Fruit fly (Drosophila melanogaster) whole organism, adult: ENCODE results near the gene janA.

Experiments
- CG11617 ChIP-seq: fragments of 200-800 bp; sonication (Bioruptor generic); optimal IDR thresholded peaks from 2 replicates; lab custom pipeline; 2017; ENCODE audit warnings: mild to moderate bottlenecking, missing biosample characterization, missing genetic modification reagents, missing genetic modification characterization
- CG14711 ChIP-seq: fragments of 200-800 bp; sonication (Bioruptor generic); optimal IDR thresholded peaks from 2 replicates; lab custom pipeline; 2018; ENCODE audit warnings: missing biosample characterization, mild to moderate bottlenecking, missing genetic modification characterization, moderate library complexity
- CG1620 ChIP-seq: fragments of 200-800 bp; sonication (Bioruptor generic); optimal IDR thresholded peaks from 2 replicates; lab custom pipeline; 2016; ENCODE audit warnings: missing biosample characterization, missing genetic modification characterization
- CG5204 ChIP-seq: fragments of 200-800 bp; sonication (Bioruptor generic); optimal IDR thresholded peaks from 2 replicates; lab custom pipeline; 2016; ENCODE audit warnings: missing biosample characterization, missing genetic modification characterization
- CG7045 ChIP-seq: fragments of 200-800 bp; sonication (Bioruptor generic); optimal IDR thresholded peaks from 2 replicates; lab custom pipeline; 2017; ENCODE audit warnings: missing biosample characterization, mild to moderate bottlenecking, missing genetic modification characterization
- CG7101 ChIP-seq: fragments of 200-800 bp; sonication (Bioruptor generic); optimal IDR thresholded peaks from 2 replicates; lab custom pipeline; 2018; ENCODE audit warnings: missing biosample characterization, mild to moderate bottlenecking, missing genetic modification characterization, moderate library complexity
- Clk ChIP-seq: fragments of 200-800 bp; sonication (Bioruptor generic); optimal IDR thresholded peaks from 2 replicates; lab custom pipeline; 2017; ENCODE audit warnings: missing biosample characterization, missing genetic modification characterization
- Hr96 ChIP-seq: fragments of 200-800 bp; sonication (Bioruptor generic); optimal IDR thresholded peaks from 2 replicates; lab custom pipeline; 2016; ENCODE audit warnings: missing biosample characterization, missing genetic modification characterization
- Mnt ChIP-seq: fragments of 200-800 bp; sonication (Bioruptor generic); optimal IDR thresholded peaks from 2 replicates; lab custom pipeline; 2016; ENCODE audit warnings: missing biosample characterization, mild to moderate bottlenecking, missing genetic modification characterization
- bab1 ChIP-seq: fragments of 200-800 bp; sonication (Bioruptor generic); optimal IDR thresholded peaks from 3 replicates; lab custom pipeline; 2019; ENCODE audit warnings: missing biosample characterization, mild to moderate bottlenecking, missing genetic modification characterization, moderate library complexity
- cic ChIP-seq: fragments of 200-800 bp; sonication (Bioruptor generic); optimal IDR thresholded peaks from 2 replicates; lab custom pipeline; 2017; ENCODE audit warnings: missing biosample characterization, mild to moderate bottlenecking, missing genetic modification characterization, moderate library complexity
- cnc ChIP-seq, 2 experiments: fragments of >200 bp; optimal IDR thresholded peaks; 2 replicates each; lab custom pipeline; 2017
- kay ChIP-seq: fragments of 200-800 bp; sonication (Bioruptor generic); peaks from one replicate; lab custom pipeline; 2016; ENCODE audit warnings: missing biosample characterization, missing genetic modification characterization, borderline replicate concordance
- ovo ChIP-seq: fragments of 200-800 bp; sonication (Bioruptor generic); optimal IDR thresholded peaks from 2 replicates; lab custom pipeline; 2016; ENCODE audit warnings: missing biosample characterization, missing genetic modification characterization
- pad ChIP-seq: fragments of 200-800 bp; sonication (Bioruptor generic); optimal IDR thresholded peaks from 3 replicates; lab custom pipeline; 2017; ENCODE audit warnings: missing biosample characterization, missing genetic modification characterization, mild to moderate bottlenecking, moderate library complexity, missing genetic modification reagents
- tj ChIP-seq: fragments of 200-800 bp; sonication (Bioruptor generic); optimal IDR thresholded peaks from 3 replicates; lab custom pipeline; 2017; ENCODE audit warnings: missing biosample characterization, mild to moderate bottlenecking, missing genetic modification characterization, moderate library complexity

Gene janA

DNA sequence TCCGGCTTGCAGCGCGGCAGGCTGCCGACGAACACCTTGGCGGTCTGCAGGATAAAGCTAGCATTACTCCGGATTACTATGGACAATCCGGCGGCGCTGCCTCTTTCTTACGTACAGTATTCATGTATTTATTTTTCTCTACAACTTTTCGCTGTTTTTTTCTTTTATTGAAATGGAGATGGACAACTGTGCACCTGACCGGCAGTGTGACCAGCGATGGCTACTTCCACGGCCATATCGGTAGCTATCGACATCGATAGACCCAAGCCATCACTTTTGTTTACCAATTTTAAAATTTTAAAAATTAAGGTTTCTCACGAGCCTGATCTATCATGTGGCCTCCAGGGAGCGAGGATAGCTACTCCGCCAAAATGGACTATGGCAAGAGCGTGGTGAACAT, 44.3 kb downstream of the janA start, which contains the start of the genes CG7903 and Sas-6:
TSS of gene CG7903 (minus strand) at position 197 of the 400 bp plus-strand sequence.
TSS of gene Sas-6 (plus strand) at position 323 of the 400 bp plus-strand sequence.
- TF ChIP-seq CG7101 (tag; lab: Kevin White, UChicago) (no peak), tj (no peak), Mnt (GFP tag; lab: Kevin White, UChicago) (no peak), cic (GFP tag; lab: Kevin White, UChicago) (no peak), CG14711 (tag; lab: Kevin White, UChicago) (peak; percentile 1), CG11617 (no peak), CG1620 (GFP tag; lab: Kevin White, UChicago) (peak; percentile 9)

DNA sequence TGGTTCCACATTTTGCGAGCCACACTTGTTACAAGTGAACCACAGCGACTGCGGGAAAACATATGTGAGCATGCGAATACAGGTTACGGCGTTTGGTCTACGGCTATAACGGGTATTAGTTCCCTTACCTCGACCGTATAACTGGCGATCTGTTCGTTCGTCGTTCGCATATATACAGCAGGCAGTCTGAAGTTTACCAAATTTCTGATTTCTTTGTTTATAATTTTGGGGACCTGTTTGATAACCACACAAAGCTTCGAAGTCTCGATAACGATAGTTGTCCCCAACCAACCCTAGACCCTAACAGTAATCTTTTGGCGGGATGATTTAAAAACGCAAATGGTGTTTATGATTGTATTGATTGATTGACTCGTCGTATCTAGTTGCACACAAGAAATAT, 46.2 kb downstream of the janA start, which contains the start of gene Acph-1:
TSS of gene Acph-1 (minus strand) at position 278 of the 400 bp plus-strand sequence.
- TF ChIP-seq tj (no peak), Clk (GFP tag; lab: Kevin White, UChicago) (no peak), Hr96 (GFP tag; lab: Kevin White, UChicago) (no peak), bab1 (GFP tag; lab: Kevin White, UChicago) (peak; percentile 6)

DNA sequence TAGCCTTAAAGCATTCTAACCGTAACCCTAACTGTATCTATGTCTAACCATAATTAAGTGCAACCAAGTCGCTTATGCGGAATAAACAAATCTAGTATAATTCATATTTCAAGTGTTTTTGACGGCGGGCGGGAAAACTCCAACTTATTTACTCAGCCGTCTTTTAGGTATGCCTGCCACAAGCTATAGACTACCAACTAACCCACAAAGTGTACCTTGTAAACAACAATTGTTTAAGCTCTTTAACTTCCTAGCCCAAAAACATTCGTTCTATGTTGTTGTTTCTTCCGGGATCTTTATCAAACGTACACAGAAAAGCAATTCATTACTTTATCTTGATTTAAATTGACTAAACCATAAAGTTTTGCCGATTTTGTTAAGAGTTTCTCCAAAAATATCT, 48.7 kb downstream of the janA start:
- TF ChIP-seq CG1620 (GFP tag; lab: Kevin White, UChicago): no peak
- TF ChIP-seq ovo (GFP tag; lab: Kevin White, UChicago): no peak
- TF ChIP-seq CG5204 (GFP tag; lab: Kevin White, UChicago): no peak
- TF ChIP-seq CG7045 (GFP tag; lab: Kevin White, UChicago): no peak
- TF ChIP-seq pad (GFP tag; lab: Kevin White, UChicago): no peak
- TF ChIP-seq cnc (optimal IDR thresholded peaks at IDR 0.05; lab: Kevin White, UChicago): no peak
- TF ChIP-seq kay (GFP tag; lab: Kevin White, UChicago): no peak
- TF ChIP-seq tj: no peak
- no peak for TF ChIP-seq CG7101 (tag; lab: Kevin White, UChicago)
- TF ChIP-seq Hr96 (GFP tag; lab: Kevin White, UChicago): no peak
